Fruit fly (Drosophila melanogaster) whole organism, embryonic: ENCODE results near the gene BckdhA.

ENCODE experiments used
- Blimp-1 ChIP-seq: fragments of 200-800 bp; sonication (Bioruptor generic); optimal IDR thresholded peaks from 3 replicates; lab custom pipeline; 2018; ENCODE audit warnings: missing biosample characterization, missing genetic modification characterization, mild to moderate bottlenecking, moderate library complexity, missing genetic modification reagents
- BtbVII ChIP-seq: fragments of 200-800 bp; sonication (Bioruptor generic); optimal IDR thresholded peaks from 3 replicates; lab custom pipeline; 2017; ENCODE audit warnings: missing biosample characterization, mild to moderate bottlenecking, missing genetic modification characterization
- CG1024 ChIP-seq: fragments of 200-800 bp; sonication (Bioruptor generic); IDR thresholded peaks from 2 replicates; pipeline ENCODE4 v1.3.6; 2022; ENCODE audit warnings: missing biosample characterization, missing genetic modification characterization
- CG12299 ChIP-seq: fragments of 200-800 bp; sonication (Bioruptor generic); optimal IDR thresholded peaks from 2 replicates; lab custom pipeline; 2018; ENCODE audit warnings: missing biosample characterization, mild to moderate bottlenecking, missing genetic modification characterization
- CG12744 ChIP-seq: fragments of 200-800 bp; sonication (Bioruptor generic); optimal IDR thresholded peaks from 2 replicates; lab custom pipeline; 2016; ENCODE audit warnings: missing biosample characterization, missing genetic modification characterization
- CG12942 ChIP-seq: fragments of 200-800 bp; sonication (Bioruptor generic); optimal IDR thresholded peaks from 3 replicates; lab custom pipeline; 2016; ENCODE audit warnings: missing biosample characterization, missing genetic modification characterization
- CG13424 ChIP-seq: fragments of 200-800 bp; sonication (Bioruptor generic); optimal IDR thresholded peaks from 2 replicates; lab custom pipeline; 2019; ENCODE audit warnings: missing biosample characterization, mild to moderate bottlenecking, missing genetic modification characterization, moderate library complexity
- CG16863 ChIP-seq: fragments of 200-800 bp; sonication (Bioruptor generic); optimal IDR thresholded peaks from 3 replicates; lab custom pipeline; 2016; ENCODE audit warnings: missing biosample characterization, missing genetic modification characterization
- CG17385 ChIP-seq: fragments of 200-800 bp; sonication (Bioruptor generic); optimal IDR thresholded peaks from 3 replicates; lab custom pipeline; 2018; ENCODE audit warnings: missing biosample characterization, mild to moderate bottlenecking, missing genetic modification characterization
- CG17912 ChIP-seq: fragments of 200-800 bp; sonication (Bioruptor generic); optimal IDR thresholded peaks from 2 replicates; lab custom pipeline; 2018; ENCODE audit warnings: missing biosample characterization, mild to moderate bottlenecking, missing genetic modification characterization
- CG2116 ChIP-seq: fragments of 200-800 bp; sonication (Bioruptor generic); optimal IDR thresholded peaks from 3 replicates; lab custom pipeline; 2018; ENCODE audit warnings: missing biosample characterization, mild to moderate bottlenecking, missing genetic modification characterization
- CG31388 ChIP-seq: fragments of 200-800 bp; sonication (Bioruptor generic); optimal IDR thresholded peaks from 2 replicates; lab custom pipeline; 2016; ENCODE audit warnings: missing biosample characterization, missing genetic modification characterization
- CG3407 ChIP-seq: fragments of 200-800 bp; sonication (Bioruptor generic); optimal IDR thresholded peaks from 2 replicates; lab custom pipeline; 2018; ENCODE audit warnings: missing biosample characterization, mild to moderate bottlenecking, missing genetic modification characterization
- CG34224 ChIP-seq: fragments of 200-800 bp; sonication (Bioruptor generic); IDR thresholded peaks from 3 replicates; pipeline ENCODE4 v1.3.6; 2022; ENCODE audit warnings: missing biosample characterization, missing genetic modification characterization; ENCODE audit not compliant: partially characterized antibody
- CG43689 ChIP-seq: fragments of 200-800 bp; sonication (Bioruptor generic); IDR thresholded peaks from 2 replicates; pipeline ENCODE4 v1.3.6; 2022; ENCODE audit warnings: missing biosample characterization, missing genetic modification characterization
- CG6683 ChIP-seq: fragments of 200-800 bp; sonication (Bioruptor generic); optimal IDR thresholded peaks from 2 replicates; lab custom pipeline; 2017; ENCODE audit warnings: missing biosample characterization, mild to moderate bottlenecking, missing genetic modification characterization, missing genetic modification reagents
- CG7357 ChIP-seq: fragments of 200-800 bp; sonication (Bioruptor generic); IDR thresholded peaks from 3 replicates; pipeline ENCODE4 v1.3.6; 2022; ENCODE audit warnings: missing biosample characterization, missing genetic modification characterization
- CG8089 ChIP-seq: fragments of 200-800 bp; sonication (Bioruptor generic); optimal IDR thresholded peaks from 3 replicates; lab custom pipeline; 2016; ENCODE audit warnings: missing biosample characterization, missing genetic modification characterization
- CG8478 ChIP-seq: fragments of >200 bp; optimal IDR thresholded peaks from 2 replicates; lab custom pipeline; 2018
- D19B ChIP-seq: fragments of 200-800 bp; sonication (Bioruptor generic); optimal IDR thresholded peaks from 2 replicates; lab custom pipeline; 2017; ENCODE audit warnings: missing biosample characterization, mild to moderate bottlenecking, missing genetic modification characterization
- Doc3 ChIP-seq: fragments of 200-800 bp; sonication (Bioruptor generic); IDR thresholded peaks from 3 replicates; pipeline ENCODE4 v1.3.6; 2022; ENCODE audit warnings: missing biosample characterization, missing genetic modification characterization; ENCODE audit not compliant: partially characterized antibody
- E2f2 ChIP-seq: fragments of 200-800 bp; sonication (Bioruptor generic); IDR thresholded peaks from 2 replicates; pipeline ENCODE4 v1.3.6; 2022; ENCODE audit warnings: missing biosample characterization, missing genetic modification characterization
- Gug ChIP-seq: fragments of 200-800 bp; sonication (Bioruptor generic); IDR thresholded peaks from 4 replicates; pipeline ENCODE4 v1.3.6; 2022; ENCODE audit warnings: missing biosample characterization, missing genetic modification characterization
- HLH54F ChIP-seq: fragments of 200-800 bp; sonication (Bioruptor generic); optimal IDR thresholded peaks from 3 replicates; lab custom pipeline; 2016; ENCODE audit warnings: missing biosample characterization, missing genetic modification characterization
- HmgD ChIP-seq: fragments of 200-800 bp; sonication (Bioruptor generic); optimal IDR thresholded peaks from 3 replicates; lab custom pipeline; 2016; ENCODE audit warnings: missing biosample characterization, missing genetic modification characterization
- Hmx ChIP-seq: fragments of 200-800 bp; sonication (Bioruptor generic); optimal IDR thresholded peaks from 2 replicates; lab custom pipeline; 2016; ENCODE audit warnings: missing biosample characterization, missing genetic modification characterization
- Hsf ChIP-seq: fragments of 200-800 bp; sonication (Bioruptor generic); optimal IDR thresholded peaks from 3 replicates; lab custom pipeline; 2016; ENCODE audit warnings: missing biosample characterization, missing genetic modification characterization
- Meics ChIP-seq: fragments of 200-800 bp; sonication (Bioruptor generic); optimal IDR thresholded peaks from 2 replicates; lab custom pipeline; 2017; ENCODE audit warnings: missing biosample characterization, mild to moderate bottlenecking, missing genetic modification characterization
- Neu2 ChIP-seq: fragments of 200-800 bp; sonication (Bioruptor generic); optimal IDR thresholded peaks from 3 replicates; lab custom pipeline; 2016; ENCODE audit warnings: missing biosample characterization, missing genetic modification characterization, borderline replicate concordance
- Nf-YC ChIP-seq: fragments of 200-800 bp; optimal IDR thresholded peaks from 3 replicates; lab custom pipeline; 2019; ENCODE audit warnings: missing biosample characterization, mild to moderate bottlenecking, missing genetic modification characterization, moderate library complexity
- Pdp1 ChIP-seq, 2 experiments: fragments of 200-800 bp; sonication (Bioruptor generic); optimal IDR thresholded peaks; 3 replicates each; lab custom pipeline; 2016; ENCODE audit warnings: missing biosample characterization in 2 of 2, missing genetic modification characterization in 2 of 2, mild to moderate bottlenecking in 1 of 2, moderate library complexity in 1 of 2
- Sox102F ChIP-seq: fragments of 200-800 bp; sonication (Bioruptor generic); optimal IDR thresholded peaks from 2 replicates; lab custom pipeline; 2018; ENCODE audit warnings: missing biosample characterization, mild to moderate bottlenecking, missing genetic modification characterization, moderate library complexity
- ara ChIP-seq: fragments of 200-800 bp; sonication (Bioruptor generic); IDR thresholded peaks from 2 replicates; pipeline ENCODE4 v1.3.6; 2022; ENCODE audit warnings: missing biosample characterization, missing genetic modification characterization
- cato ChIP-seq: fragments of 200-800 bp; sonication (Bioruptor generic); optimal IDR thresholded peaks from 2 replicates; lab custom pipeline; 2016; ENCODE audit warnings: missing biosample characterization, missing genetic modification characterization, borderline replicate concordance
- chm ChIP-seq: fragments of 200-800 bp; sonication (Bioruptor generic); IDR thresholded peaks from 2 replicates; pipeline ENCODE4 v1.3.6; 2022; ENCODE audit warnings: missing biosample characterization, missing genetic modification characterization
- croc ChIP-seq: fragments of 200-800 bp; sonication (Bioruptor generic); conservative IDR thresholded peaks from 3 replicates; pipeline ENCODE4 v1.3.6; 2022; ENCODE audit warnings: missing biosample characterization, missing genetic modification characterization
- dan ChIP-seq: fragments of 200-800 bp; sonication (Bioruptor generic); IDR thresholded peaks from 2 replicates; pipeline ENCODE4 v1.3.6; 2022; ENCODE audit warnings: missing biosample characterization, missing genetic modification characterization
- ewg ChIP-seq: fragments of 200-800 bp; sonication (Bioruptor generic); optimal IDR thresholded peaks from 3 replicates; lab custom pipeline; 2017; ENCODE audit warnings: mild to moderate bottlenecking, missing biosample characterization, missing genetic modification reagents, missing genetic modification characterization
- exex ChIP-seq: fragments of 200-800 bp; sonication (Bioruptor generic); optimal IDR thresholded peaks from 4 replicates; lab custom pipeline; 2018; ENCODE audit warnings: missing biosample characterization, mild to moderate bottlenecking, missing genetic modification characterization, moderate library complexity
- fd96Cb ChIP-seq: fragments of 200-800 bp; sonication (Bioruptor generic); optimal IDR thresholded peaks from 2 replicates; lab custom pipeline; 2018; ENCODE audit warnings: missing biosample characterization, mild to moderate bottlenecking, missing genetic modification characterization, moderate library complexity
- grn ChIP-seq: fragments of 200-800 bp; sonication (Bioruptor generic); optimal IDR thresholded peaks from 3 replicates; lab custom pipeline; 2017; ENCODE audit warnings: missing biosample characterization, missing genetic modification characterization
- hb ChIP-seq: fragments of 200-800 bp; sonication (Bioruptor generic); IDR thresholded peaks from 3 replicates; pipeline ENCODE4 v1.3.6; 2022; ENCODE audit warnings: missing biosample characterization, missing genetic modification characterization; ENCODE audit not compliant: partially characterized antibody
- lbe ChIP-seq: fragments of 200-800 bp; sonication (Bioruptor generic); optimal IDR thresholded peaks from 2 replicates; lab custom pipeline; 2016; ENCODE audit warnings: missing biosample characterization, mild to moderate bottlenecking, missing genetic modification characterization
- luna ChIP-seq: fragments of 200-800 bp; sonication (Bioruptor generic); optimal IDR thresholded peaks from 2 replicates; lab custom pipeline; 2016; ENCODE audit warnings: missing biosample characterization, missing genetic modification characterization
- sens ChIP-seq: fragments of 200-800 bp; sonication (Bioruptor generic); peaks from one replicate; lab custom pipeline; 2016; ENCODE audit warnings: missing biosample characterization, missing genetic modification characterization
- tx ChIP-seq: fragments of 200-800 bp; sonication (Bioruptor generic); optimal IDR thresholded peaks from 2 replicates; lab custom pipeline; 2016; ENCODE audit warnings: missing biosample characterization, missing genetic modification characterization
- vnd ChIP-seq: fragments of 200-800 bp; sonication (Bioruptor generic); IDR thresholded peaks from 3 replicates; pipeline ENCODE4 v1.3.6; 2022; ENCODE audit warnings: missing biosample characterization, missing genetic modification characterization; ENCODE audit not compliant: partially characterized antibody
- wor ChIP-seq: fragments of 200-800 bp; sonication (Bioruptor generic); IDR thresholded peaks from 2 replicates; pipeline ENCODE4 v1.3.6; 2022; ENCODE audit warnings: missing biosample characterization, missing genetic modification characterization
- zen ChIP-seq: fragments of 200-800 bp; sonication (Bioruptor generic); optimal IDR thresholded peaks from 3 replicates; lab custom pipeline; 2018; ENCODE audit warnings: missing biosample characterization, mild to moderate bottlenecking, missing genetic modification characterization, moderate library complexity

BckdhA gene

dm6 chr3R:9563240-9563992 is 7.8 kb downstream of the BckdhA start, which contains the start of the genes CG9393 and Vps45 (continued):
- TF ChIP-seq sens (GFP tag; lab: Kevin White, UChicago) = peak; percentile 94
- peak; percentile 50 for TF ChIP-seq CG12744
- peak; percentile 25 for TF ChIP-seq tx (GFP tag; lab: Kevin White, UChicago)
- no peak for TF ChIP-seq Hmx
- TF ChIP-seq CG6683 (GFP tag; lab: Kevin White, UChicago) = peak; percentile 5
- peak; percentile 68 to 94 for TF ChIP-seq Pdp1 (GFP tag; optimal IDR thresholded peaks at IDR 0.05; lab: Kevin White, UChicago)
- peak; percentile 20 for TF ChIP-seq cato
- peak; percentile 44 for TF ChIP-seq HmgD (GFP tag; lab: Kevin White, UChicago)
- peak; percentile 13 for TF ChIP-seq CG31388
- peak; percentile 63 for TF ChIP-seq E2f2 (GFP tag; lab: Robert Waterston, UW)
- TF ChIP-seq Blimp-1 (GFP tag; lab: Kevin White, UChicago) = no peak
- TF ChIP-seq Meics (GFP tag; lab: Kevin White, UChicago) = no peak
- TF ChIP-seq CG12299 (tag; lab: Kevin White, UChicago) = no peak
- TF ChIP-seq Nf-YC (tag; lab: Kevin White, UChicago) = peak; percentile 64
- TF ChIP-seq exex = peak; percentile 46
- no peak; the same call in 1 of the 2 replicates for TF ChIP-seq chm (GFP tag; lab: Robert Waterston, UW)
- peak; percentile 95 for TF ChIP-seq CG2116 (GFP tag; lab: Kevin White, UChicago)
- TF ChIP-seq CG3407 (GFP tag; lab: Kevin White, UChicago) = no peak
- no peak for TF ChIP-seq CG8478 (lab: Kevin White, UChicago)
- peak; percentile 65; the same call in 2 of the 4 replicates for TF ChIP-seq Gug (GFP tag; lab: Robert Waterston, UW)
- TF ChIP-seq fd96Cb = no peak
- TF ChIP-seq HLH54F (GFP tag; lab: Kevin White, UChicago) = peak; percentile 78
- TF ChIP-seq CG7357 (GFP tag; lab: Robert Waterston, UW) = no peak
- peak; percentile 95 for TF ChIP-seq vnd (GFP tag; lab: Robert Waterston, UW)
- TF ChIP-seq wor (GFP tag; lab: Robert Waterston, UW) = no peak
- peak; percentile 38 for TF ChIP-seq ewg (GFP tag; lab: Kevin White, UChicago)
- 0 out of 3 replicates have a peak, but pooled peaks have one; percentile 23 for TF ChIP-seq croc
- TF ChIP-seq CG17385 (GFP tag; lab: Kevin White, UChicago) = peak; percentile 49
- peak; percentile 0 for TF ChIP-seq CG17912 (GFP tag; lab: Kevin White, UChicago)
- TF ChIP-seq CG43689 (GFP tag; lab: Robert Waterston, UW) = no peak
- TF ChIP-seq CG8089 (GFP tag; lab: Kevin White, UChicago) = peak; percentile 46
- peak; percentile 17 for TF ChIP-seq luna
- no peak for TF ChIP-seq dan (GFP tag; lab: Robert Waterston, UW)
- peak; percentile 5 for TF ChIP-seq Neu2 (GFP tag; lab: Kevin White, UChicago)
- TF ChIP-seq Doc3 (GFP tag; lab: Robert Waterston, UW) = peak; percentile 90
- peak; percentile 84 for TF ChIP-seq grn (GFP tag; lab: Kevin White, UChicago)
- TF ChIP-seq lbe (GFP tag; lab: Kevin White, UChicago) = peak; percentile 64
- no peak for TF ChIP-seq CG1024 (GFP tag; lab: Robert Waterston, UW)
- TF ChIP-seq Sox102F (GFP tag; lab: Kevin White, UChicago) = no peak
- peak; percentile 51 for TF ChIP-seq zen (tag; lab: Kevin White, UChicago)
- no peak for TF ChIP-seq D19B (GFP tag; lab: Kevin White, UChicago)
- peak; percentile 79 for TF ChIP-seq Hsf (GFP tag; lab: Kevin White, UChicago)
- TF ChIP-seq BtbVII (GFP tag; lab: Kevin White, UChicago) = no peak
- peak; percentile 61 for TF ChIP-seq CG12942 (GFP tag; lab: Kevin White, UChicago)
- TF ChIP-seq hb (GFP tag; lab: Robert Waterston, UW) = peak; percentile 93
- peak; percentile 74 for TF ChIP-seq CG13424
- TF ChIP-seq CG34224 (GFP tag; lab: Robert Waterston, UW) = peak; percentile 91
- TF ChIP-seq ara (GFP tag; lab: Robert Waterston, UW) = peak; percentile 37
- TF ChIP-seq CG16863 (GFP tag; lab: Kevin White, UChicago) = peak; percentile 57
